Fruit fly (Drosophila melanogaster) whole organism, embryonic: ENCODE measurements around the gene CG15528.
A peak's percentile ranks its signal among the peaks of the same experiment; 100 is the strongest.

Experiments
- Asciz ChIP-seq: fragments of 200-800 bp; sonication (Bioruptor generic); optimal IDR thresholded peaks from 2 replicates; lab custom pipeline; 2017; ENCODE audit warnings: missing biosample characterization, mild to moderate bottlenecking, missing genetic modification characterization, missing genetic modification reagents
- Bdp1 ChIP-seq: fragments of 200-800 bp; sonication (Bioruptor generic); optimal IDR thresholded peaks from 3 replicates; lab custom pipeline; 2016; ENCODE audit warnings: missing biosample characterization, missing genetic modification characterization
- Bgb ChIP-seq: fragments of 200-800 bp; sonication (Bioruptor generic); IDR thresholded peaks from 2 replicates; pipeline ENCODE4 v1.3.6; 2022; ENCODE audit warnings: missing biosample characterization, missing genetic modification characterization; ENCODE audit not compliant: partially characterized antibody
- Bteb2 ChIP-seq: fragments of 200-800 bp; sonication (Bioruptor generic); optimal IDR thresholded peaks from 2 replicates; lab custom pipeline; 2016; ENCODE audit warnings: missing biosample characterization, missing genetic modification characterization
- CG10654 ChIP-seq: fragments of 200-800 bp; sonication (Bioruptor generic); optimal IDR thresholded peaks from 2 replicates; lab custom pipeline; 2016; ENCODE audit warnings: missing biosample characterization, missing genetic modification characterization
- CG12155 ChIP-seq: fragments of 200-800 bp; sonication (Bioruptor generic); optimal IDR thresholded peaks from 3 replicates; lab custom pipeline; 2016; ENCODE audit warnings: missing biosample characterization, missing genetic modification characterization
- CG13894 ChIP-seq: fragments of 200-800 bp; sonication (Bioruptor generic); optimal IDR thresholded peaks from 3 replicates; lab custom pipeline; 2018; ENCODE audit warnings: missing biosample characterization, mild to moderate bottlenecking, missing genetic modification characterization, moderate library complexity
- CG15514 ChIP-seq: fragments of 200-800 bp; sonication (Bioruptor generic); optimal IDR thresholded peaks from 3 replicates; lab custom pipeline; 2017; ENCODE audit warnings: missing biosample characterization, missing genetic modification characterization, mild to moderate bottlenecking, moderate library complexity, missing genetic modification reagents
- CG17912 ChIP-seq: fragments of 200-800 bp; sonication (Bioruptor generic); optimal IDR thresholded peaks from 2 replicates; lab custom pipeline; 2018; ENCODE audit warnings: missing biosample characterization, mild to moderate bottlenecking, missing genetic modification characterization
- CG30020 ChIP-seq: fragments of 200-800 bp; optimal IDR thresholded peaks from 2 replicates; lab custom pipeline; 2019; ENCODE audit warnings: missing biosample characterization, mild to moderate bottlenecking, missing genetic modification characterization, moderate library complexity
- CG32772 ChIP-seq: fragments of 200-800 bp; sonication (Bioruptor generic); IDR thresholded peaks from 2 replicates; pipeline ENCODE4 v1.3.6; 2022; ENCODE audit warnings: missing biosample characterization, missing genetic modification characterization
- CG4360 ChIP-seq: fragments of 200-800 bp; sonication (Bioruptor generic); IDR thresholded peaks from 2 replicates; pipeline ENCODE4 v1.3.6; 2022; ENCODE audit warnings: missing biosample characterization, missing genetic modification characterization
- CG4617 ChIP-seq: fragments of 200-800 bp; sonication (Bioruptor generic); optimal IDR thresholded peaks from 3 replicates; lab custom pipeline; 2016; ENCODE audit warnings: missing biosample characterization, missing genetic modification characterization, borderline replicate concordance
- CG6791 ChIP-seq: fragments of 200-800 bp; sonication (Bioruptor generic); IDR thresholded peaks from 3 replicates; pipeline ENCODE4 v1.3.6; 2022; ENCODE audit warnings: missing biosample characterization, missing genetic modification characterization; ENCODE audit not compliant: partially characterized antibody
- CG7839 ChIP-seq: fragments of 200-800 bp; sonication (Bioruptor generic); optimal IDR thresholded peaks from 3 replicates; lab custom pipeline; 2018; ENCODE audit warnings: missing biosample characterization, mild to moderate bottlenecking, missing genetic modification characterization, moderate library complexity
- CG8290 ChIP-seq, 3 experiments: fragments of 200-800 bp; sonication (Bioruptor generic); optimal IDR thresholded peaks; 2 replicates each; lab custom pipeline; 2016 to 2019; ENCODE audit warnings: missing biosample characterization in 3 of 3, missing genetic modification characterization in 3 of 3, mild to moderate bottlenecking in 2 of 3, moderate library complexity in 1 of 3
- CG9727 ChIP-seq: fragments of 200-800 bp; sonication (Bioruptor generic); optimal IDR thresholded peaks from 3 replicates; lab custom pipeline; 2017; ENCODE audit warnings: missing biosample characterization, mild to moderate bottlenecking, missing genetic modification characterization
- CoRest ChIP-seq: fragments of 200-800 bp; sonication (Bioruptor generic); optimal IDR thresholded peaks from 3 replicates; lab custom pipeline; 2018; ENCODE audit warnings: missing biosample characterization, mild to moderate bottlenecking, missing genetic modification characterization, moderate library complexity
- Ets65A ChIP-seq: fragments of 200-800 bp; sonication (Bioruptor generic); peaks from one replicate; lab custom pipeline; 2016; ENCODE audit warnings: missing biosample characterization, missing genetic modification characterization
- Fer1 ChIP-seq: fragments of 200-800 bp; sonication (Bioruptor generic); optimal IDR thresholded peaks from 2 replicates; lab custom pipeline; 2017; ENCODE audit warnings: missing biosample characterization, mild to moderate bottlenecking, missing genetic modification characterization
- Hmr ChIP-seq: fragments of 200-800 bp; sonication (Bioruptor generic); optimal IDR thresholded peaks from 3 replicates; lab custom pipeline; 2017; ENCODE audit warnings: mild to moderate bottlenecking, missing biosample characterization, missing genetic modification reagents, missing genetic modification characterization
- Ptx1 ChIP-seq: fragments of 200-800 bp; sonication (Bioruptor generic); IDR thresholded peaks from 2 replicates; pipeline ENCODE4 v1.3.6; 2022; ENCODE audit warnings: missing biosample characterization, missing genetic modification characterization
- bowl ChIP-seq: fragments of 200-800 bp; sonication (Bioruptor generic); IDR thresholded peaks from 2 replicates; pipeline ENCODE4 v1.3.6; 2022; ENCODE audit warnings: missing biosample characterization, missing genetic modification characterization
- chinmo ChIP-seq: fragments of 200-800 bp; sonication (Bioruptor generic); IDR thresholded peaks from 4 replicates; pipeline ENCODE4 v1.3.6; 2022; ENCODE audit warnings: missing biosample characterization, missing genetic modification characterization; ENCODE audit not compliant: partially characterized antibody
- dmrt99B ChIP-seq: fragments of 200-800 bp; sonication (Bioruptor generic); optimal IDR thresholded peaks from 2 replicates; lab custom pipeline; 2018; ENCODE audit warnings: missing biosample characterization, mild to moderate bottlenecking, missing genetic modification characterization, moderate library complexity
- dpn ChIP-seq, 2 experiments: fragments of 200-800 bp; sonication (Bioruptor generic); optimal IDR thresholded peaks; 3 replicates each; lab custom pipeline; 2016; ENCODE audit warnings: missing biosample characterization in 2 of 2, missing genetic modification characterization in 2 of 2
- eve ChIP-seq, 2 experiments: fragments of >200 bp; optimal IDR thresholded peaks; 2 replicates each; lab custom pipeline; 2017; ENCODE audit warnings: missing biosample characterization in 2 of 2, missing genetic modification characterization in 2 of 2
- fd96Cb ChIP-seq: fragments of 200-800 bp; sonication (Bioruptor generic); optimal IDR thresholded peaks from 2 replicates; lab custom pipeline; 2018; ENCODE audit warnings: missing biosample characterization, mild to moderate bottlenecking, missing genetic modification characterization, moderate library complexity
- gem ChIP-seq: fragments of 200-800 bp; sonication (Bioruptor generic); optimal IDR thresholded peaks from 2 replicates; lab custom pipeline; 2019; ENCODE audit warnings: missing biosample characterization, mild to moderate bottlenecking, missing genetic modification characterization, moderate library complexity
- gfzf ChIP-seq: fragments of 200-800 bp; sonication (Bioruptor generic); optimal IDR thresholded peaks from 2 replicates; lab custom pipeline; 2016; ENCODE audit warnings: missing biosample characterization, mild to moderate bottlenecking, missing genetic modification characterization, moderate library complexity
- grau ChIP-seq: fragments of 200-800 bp; optimal IDR thresholded peaks from 3 replicates; lab custom pipeline; 2019; ENCODE audit warnings: missing biosample characterization, mild to moderate bottlenecking, missing genetic modification characterization, moderate library complexity
- gro ChIP-seq: fragments of 200-800 bp; sonication (Bioruptor generic); optimal IDR thresholded peaks from 2 replicates; lab custom pipeline; 2016; ENCODE audit warnings: missing biosample characterization, missing genetic modification characterization
- hbn ChIP-seq: fragments of 200-800 bp; sonication (Bioruptor generic); IDR thresholded peaks from 2 replicates; pipeline ENCODE4 v1.3.6; 2022; ENCODE audit warnings: missing biosample characterization, missing genetic modification characterization; ENCODE audit not compliant: partially characterized antibody
- her ChIP-seq: fragments of 200-800 bp; sonication (Bioruptor generic); optimal IDR thresholded peaks from 2 replicates; lab custom pipeline; 2016; ENCODE audit warnings: missing biosample characterization, missing genetic modification characterization
- klu ChIP-seq: fragments of 200-800 bp; sonication (Bioruptor generic); IDR thresholded peaks from 2 replicates; pipeline ENCODE4 v1.3.6; 2022; ENCODE audit warnings: missing biosample characterization, missing genetic modification characterization
- lov ChIP-seq, 2 experiments: fragments of 200-800 bp in 1 of 2; fragments of >200 bp in 1 of 2; sonication (Bioruptor generic) in 1 of 2; IDR thresholded peaks in 1 of 2; optimal IDR thresholded peaks in 1 of 2; 2 replicates in 1 of 2; 3 replicates in 1 of 2; pipeline versions ENCODE4 v1.3.6 to Lab custom; 2017 to 2022; ENCODE audit warnings: missing biosample characterization in 1 of 2, missing genetic modification characterization in 1 of 2
- nmo ChIP-seq: fragments of 200-800 bp; sonication (Bioruptor generic); optimal IDR thresholded peaks from 2 replicates; lab custom pipeline; 2018; ENCODE audit warnings: missing biosample characterization, mild to moderate bottlenecking, missing genetic modification characterization, moderate library complexity
- nom ChIP-seq: fragments of 200-800 bp; sonication (Bioruptor generic); optimal IDR thresholded peaks from 2 replicates; lab custom pipeline; 2017; ENCODE audit warnings: missing biosample characterization, missing genetic modification characterization, mild to moderate bottlenecking, moderate library complexity, missing genetic modification reagents
- oc ChIP-seq: fragments of 200-800 bp; sonication (Bioruptor generic); optimal IDR thresholded peaks from 2 replicates; lab custom pipeline; 2018; ENCODE audit warnings: missing biosample characterization, mild to moderate bottlenecking, missing genetic modification characterization, moderate library complexity
- prd ChIP-seq, 3 experiments: fragments of >200 bp in 2 of 3; fragments of 200-800 bp in 1 of 3; sonication (Bioruptor generic) in 1 of 3; optimal IDR thresholded peaks in 2 of 3; IDR thresholded peaks in 1 of 3; 2 replicates in 2 of 3; 3 replicates in 1 of 3; pipeline versions ENCODE4 v1.3.6 to Lab custom; 2017 to 2022; ENCODE audit warnings: missing biosample characterization in 1 of 3, missing genetic modification characterization in 1 of 3
- pzg ChIP-seq: fragments of 200-800 bp; sonication (Bioruptor generic); optimal IDR thresholded peaks from 3 replicates; lab custom pipeline; 2018; ENCODE audit warnings: missing biosample characterization, mild to moderate bottlenecking, missing genetic modification characterization, moderate library complexity
- slbo ChIP-seq: fragments of 200-800 bp; sonication (Bioruptor generic); IDR thresholded peaks from 2 replicates; pipeline ENCODE4 v1.3.6; 2022; ENCODE audit warnings: missing biosample characterization, missing genetic modification characterization
- unc-4 ChIP-seq: fragments of 200-800 bp; sonication (Bioruptor generic); IDR thresholded peaks from 2 replicates; pipeline ENCODE4 v1.3.6; 2022; ENCODE audit warnings: missing biosample characterization, missing genetic modification characterization; ENCODE audit not compliant: partially characterized antibody
- vfl ChIP-seq: fragments of 200-800 bp; sonication (Bioruptor generic); optimal IDR thresholded peaks from 2 replicates; lab custom pipeline; 2016; ENCODE audit warnings: missing biosample characterization, missing genetic modification characterization
- vvl ChIP-seq: fragments of 200-800 bp; sonication (Bioruptor generic); IDR thresholded peaks from 2 replicates; pipeline ENCODE4 v1.3.6; 2022; ENCODE audit warnings: missing biosample characterization, missing genetic modification characterization
- zen ChIP-seq: fragments of 200-800 bp; sonication (Bioruptor generic); optimal IDR thresholded peaks from 3 replicates; lab custom pipeline; 2018; ENCODE audit warnings: missing biosample characterization, mild to moderate bottlenecking, missing genetic modification characterization, moderate library complexity
- zen2 ChIP-seq: fragments of 200-800 bp; sonication (Bioruptor generic); IDR thresholded peaks from 3 replicates; pipeline ENCODE4 v1.3.6; 2022; ENCODE audit warnings: missing biosample characterization, missing genetic modification characterization; ENCODE audit not compliant: partially characterized antibody

CG15528 gene

dm6 chr3R:30052455-30053046, 639 bp upstream of the CG15528 start, which contains the start of gene Jasper (continued):
- TF ChIP-seq vfl (GFP tag; lab: Kevin White, UChicago) (peak; percentile 31), klu (GFP tag; lab: Robert Waterston, UW) (no peak), prd (optimal IDR thresholded peaks at IDR 0.05; lab: Kevin White, UChicago) (no peak), prd (GFP tag; IDR thresholded peaks at IDR 0.05; lab: Robert Waterston, UW) (0 out of 3 replicates have a peak, but pooled peaks have one; percentile 12), Hmr (GFP tag; lab: Kevin White, UChicago) (peak; percentile 19), hbn (no peak), CoRest (tag; lab: Kevin White, UChicago) (peak; percentile 61), Bteb2 (no peak), grau (tag; lab: Kevin White, UChicago) (peak; percentile 16), unc-4 (GFP tag; lab: Robert Waterston, UW) (peak; percentile 46; the same call in 1 of the 2 replicates), bowl (GFP tag; lab: Robert Waterston, UW) (no peak), CG30020 (tag; lab: Kevin White, UChicago) (peak; percentile 21), CG4360 (GFP tag; lab: Robert Waterston, UW) (peak; percentile 88), CG9727 (GFP tag; lab: Kevin White, UChicago) (no peak), CG6791 (GFP tag; lab: Robert Waterston, UW) (peak; percentile 59), nmo (peak; percentile 56), Bdp1 (GFP tag; lab: Kevin White, UChicago) (peak; percentile 5), CG15514 (GFP tag; lab: Kevin White, UChicago) (peak; percentile 88), slbo (GFP tag; lab: Robert Waterston, UW) (peak; percentile 27; the same call in 1 of the 2 replicates), CG7839 (tag; lab: Kevin White, UChicago) (no peak), CG8290 (GFP tag; optimal IDR thresholded peaks at IDR 0.05; lab: Kevin White, UChicago) (no peak), CG8290 (tag; optimal IDR thresholded peaks at IDR 0.05; lab: Kevin White, UChicago) (peak in 1 of 2 experiments; percentile 55), CG12155 (GFP tag; lab: Kevin White, UChicago) (peak; percentile 8), Fer1 (GFP tag; lab: Kevin White, UChicago) (no peak), oc (no peak), dmrt99B (no peak), Ptx1 (GFP tag; lab: Robert Waterston, UW) (no peak), CG13894 (tag; lab: Kevin White, UChicago) (peak; percentile 38), vvl (GFP tag; lab: Robert Waterston, UW) (peak; percentile 13; the same call in 1 of the 2 replicates), lov (optimal IDR thresholded peaks at IDR 0.05; lab: Kevin White, UChicago) (no peak), lov (GFP tag; IDR thresholded peaks at IDR 0.05; lab: Robert Waterston, UW) (no peak), gem (tag; lab: Kevin White, UChicago) (peak; percentile 2), CG17912 (GFP tag; lab: Kevin White, UChicago) (peak; percentile 60), fd96Cb (tag; lab: Kevin White, UChicago) (no peak), CG4617 (peak; percentile 70), eve (GFP tag; optimal IDR thresholded peaks at IDR 0.05; lab: Kevin White, UChicago) (no peak), her (GFP tag; lab: Kevin White, UChicago) (peak; percentile 100), zen (tag; lab: Kevin White, UChicago) (peak; percentile 8), CG32772 (no peak), gro (GFP tag; lab: Kevin White, UChicago) (peak; percentile 39), CG10654 (GFP tag; lab: Kevin White, UChicago) (peak; percentile 18), gfzf (peak; percentile 99), dpn (GFP tag; optimal IDR thresholded peaks at IDR 0.05; lab: Kevin White, UChicago) (peak in 1 of 2 experiments; percentile 40), zen2 (GFP tag; lab: Robert Waterston, UW) (no peak), chinmo (no peak), nom (GFP tag; lab: Kevin White, UChicago) (peak; percentile 43), Ets65A (GFP tag; lab: Kevin White, UChicago) (no peak), Asciz (no peak), Bgb (GFP tag; lab: Robert Waterston, UW) (peak; percentile 68), pzg (GFP tag; lab: Kevin White, UChicago) (peak; percentile 99)
